Worm (Caenorhabditis elegans) whole organism, L3 larva: Measurements from ENCODE around the gene rmh-2.

Source experiments
- R02D3.7 ChIP-seq: fragments of 150-350 bp; optimal IDR thresholded peaks from 2 replicates; lab custom pipeline; 2014; ENCODE audit warnings: missing biosample characterization, missing genetic modification characterization
- ceh-82 ChIP-seq: fragments of 150-350 bp; optimal IDR thresholded peaks from 2 replicates; lab custom pipeline; 2014; ENCODE audit warnings: missing biosample characterization, missing genetic modification characterization
- mdl-1 ChIP-seq: fragments of 150-350 bp; optimal IDR thresholded peaks from 2 replicates; lab custom pipeline; 2014; ENCODE audit warnings: missing biosample characterization, missing genetic modification characterization
- nfya-1 ChIP-seq: sonication (generic microtip); optimal IDR thresholded peaks from 2 replicates; lab custom pipeline; 2017; ENCODE audit warnings: missing genetic modification characterization, mild to moderate bottlenecking, missing compliant biosample characterization, antibody characterized with exemption, moderate library complexity; ENCODE audit not compliant: insufficient read depth
- nhr-67 ChIP-seq: fragments of 150-350 bp; optimal IDR thresholded peaks from 2 replicates; lab custom pipeline; 2014; ENCODE audit warnings: missing biosample characterization, missing genetic modification characterization
- pha-4 ChIP-seq: fragments of 150-350 bp; optimal IDR thresholded peaks from 2 replicates; lab custom pipeline; 2014; ENCODE audit warnings: missing biosample characterization, missing genetic modification reagents, missing genetic modification characterization

DNA sequence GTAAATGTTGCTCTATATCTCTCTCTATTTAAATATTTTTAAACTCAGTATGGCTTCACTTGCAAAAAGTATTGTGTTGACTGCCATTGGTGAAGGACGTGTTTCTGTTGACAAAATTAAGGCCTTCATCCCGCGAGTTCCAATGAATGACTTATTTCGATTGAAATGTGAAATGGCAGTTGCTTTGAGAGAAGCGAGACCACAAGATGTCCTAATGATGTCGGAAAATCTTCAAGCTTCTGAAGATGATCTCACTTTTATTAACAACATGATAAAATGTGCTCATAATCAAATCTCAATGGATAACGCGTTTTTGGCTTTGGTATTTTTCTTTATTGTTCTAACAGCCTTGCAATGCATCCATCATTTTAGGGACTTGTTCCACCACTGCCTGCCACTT lies 9.3 kb downstream of the rmh-2 start, which contains the start of gene ceh-75:
- TF ChIP-seq R02D3.7 (tag; lab: Kevin White, UChicago) (no peak), ceh-82 (no peak), pha-4 (tag; lab: Kevin White, UChicago) (no peak), nhr-67 (tag; lab: Kevin White, UChicago) (no peak), nfya-1 (no peak), mdl-1 (tag; lab: Kevin White, UChicago) (no peak)
